Worm (Caenorhabditis elegans) whole organism, L2 larva: ENCODE results near the gene his-41.

Source experiments
- ZK546.5 ChIP-seq: sonication (generic microtip); optimal IDR thresholded peaks from 2 replicates; lab custom pipeline; 2017; ENCODE audit warnings: missing biosample characterization, missing genetic modification characterization
- ama-1 ChIP-seq: fragments of 150-350 bp; optimal IDR thresholded peaks from 2 replicates; lab custom pipeline; 2018; ENCODE audit warnings: inconsistent platforms
- ceh-82 ChIP-seq: fragments of 150-350 bp; optimal IDR thresholded peaks from 2 replicates; lab custom pipeline; 2014; ENCODE audit warnings: missing biosample characterization, missing genetic modification characterization
- egl-27 ChIP-seq: sonication (generic microtip); optimal IDR thresholded peaks from 3 replicates; lab custom pipeline; 2017; ENCODE audit warnings: missing biosample characterization, missing genetic modification reagents, missing genetic modification characterization
- elt-3 ChIP-seq: sonication (generic microtip); optimal IDR thresholded peaks from 2 replicates; lab custom pipeline; 2017; ENCODE audit warnings: missing biosample characterization, missing genetic modification characterization
- mdl-1 ChIP-seq, 2 experiments: fragments of 150-350 bp in 1 of 2; sonication (generic microtip) in 1 of 2; optimal IDR thresholded peaks; 2 replicates each; lab custom pipeline; 2017; ENCODE audit warnings: missing biosample characterization in 2 of 2, missing genetic modification characterization in 2 of 2
- nhr-10 ChIP-seq: sonication (generic microtip); optimal IDR thresholded peaks from 2 replicates; lab custom pipeline; 2017; ENCODE audit warnings: missing biosample characterization, missing genetic modification characterization
- nhr-11 ChIP-seq: fragments of 150-350 bp; optimal IDR thresholded peaks from 2 replicates; lab custom pipeline; 2014; ENCODE audit warnings: missing biosample characterization, missing genetic modification characterization
- nhr-12 ChIP-seq: fragments of 150-350 bp; optimal IDR thresholded peaks from 2 replicates; lab custom pipeline; 2014; ENCODE audit warnings: missing biosample characterization, missing genetic modification characterization
- nhr-129 ChIP-seq: fragments of 150-350 bp; optimal IDR thresholded peaks from 2 replicates; lab custom pipeline; 2014; ENCODE audit warnings: missing biosample characterization, missing genetic modification characterization
- nhr-6 ChIP-seq: fragments of 150-350 bp; optimal IDR thresholded peaks from 2 replicates; lab custom pipeline; 2014; ENCODE audit warnings: missing biosample characterization, missing genetic modification characterization
- sma-9 ChIP-seq, 2 experiments: fragments of 150-350 bp in 1 of 2; sonication (generic microtip) in 1 of 2; optimal IDR thresholded peaks; 2 replicates each; lab custom pipeline; 2014 to 2016; ENCODE audit warnings: missing genetic modification characterization in 2 of 2, mild to moderate bottlenecking in 1 of 2, missing biosample characterization in 1 of 2, missing compliant biosample characterization in 1 of 2, missing genetic modification reagents in 1 of 2, moderate library complexity in 1 of 2
- snpc-4 ChIP-seq: fragments of 150-350 bp; optimal IDR thresholded peaks from 2 replicates; lab custom pipeline; 2014; ENCODE audit warnings: missing biosample characterization, missing genetic modification characterization
- unc-39 ChIP-seq: fragments of 150-350 bp; optimal IDR thresholded peaks from 2 replicates; lab custom pipeline; 2014; ENCODE audit warnings: missing biosample characterization, missing genetic modification characterization

ce11 chrV:9518832-9519231 is 26.5 kb upstream of the his-41 start, which contains the start of gene C50F4.8:
- TF ChIP-seq mdl-1 (tag; optimal IDR thresholded peaks at IDR 0.05; lab: Kevin White, UChicago) (no peak), nhr-6 (no peak), unc-39 (tag; lab: Kevin White, UChicago) (no peak), ZK546.5 (tag; lab: Kevin White, UChicago) (no peak), elt-3 (tag; lab: Kevin White, UChicago) (no peak), ceh-82 (tag; lab: Kevin White, UChicago) (no peak), egl-27 (tag; lab: Kevin White, UChicago) (no peak), ama-1 (lab: Kevin White, UChicago) (no peak), snpc-4 (tag; lab: Kevin White, UChicago) (no peak), nhr-10 (tag; lab: Kevin White, UChicago) (no peak), nhr-129 (tag; lab: Kevin White, UChicago) (no peak), nhr-12 (tag; lab: Kevin White, UChicago) (no peak), sma-9 (GFP tag; optimal IDR thresholded peaks at IDR 0.05; lab: Kevin White, UChicago) (no peak), sma-9 (tag; optimal IDR thresholded peaks at IDR 0.05; lab: Kevin White, UChicago) (no peak), nhr-11 (tag; lab: Kevin White, UChicago) (no peak)
